Fruit fly (Drosophila melanogaster): ENCODE data around the gene CG4080.

The CG4080 gene

dm6 chr3L:9447239-9447777 lies 48.3 kb upstream of the CG4080 start:
- no peak for TF ChIP-seq CG3726 (GFP tag; IDR thresholded peaks at IDR 0.05)
- TF ChIP-seq bigmax (GFP tag; optimal IDR thresholded peaks at IDR 0.05), result no peak
- TF ChIP-seq CG2120 (GFP tag; optimal IDR thresholded peaks at IDR 0.05), result peak; percentile 30
- no peak for TF ChIP-seq CG34224 (GFP tag; IDR thresholded peaks at IDR 0.05; ENCODE audit: partially characterized antibody)
- peak; percentile 54; the same call in 1 of the 3 replicates for TF ChIP-seq CG6175 (GFP tag; IDR thresholded peaks at IDR 0.05)
- TF ChIP-seq CHES-1-like (GFP tag; optimal IDR thresholded peaks at IDR 0.05), result peak; percentile 18
- no peak for TF ChIP-seq CG4282 (GFP tag; optimal IDR thresholded peaks at IDR 0.05)
- TF ChIP-seq slp2 (GFP tag; optimal IDR thresholded peaks at IDR 0.05), result no peak
- TF ChIP-seq CG9609 (GFP tag; optimal IDR thresholded peaks at IDR 0.05), result no peak
- TF ChIP-seq zen (tag; optimal IDR thresholded peaks at IDR 0.05), result peak; percentile 73
- peak; percentile 89 for TF ChIP-seq mirr (GFP tag; optimal IDR thresholded peaks at IDR 0.05)
- TF ChIP-seq Ptx1 (GFP tag; IDR thresholded peaks at IDR 0.05), result no peak
- peak; percentile 6 for TF ChIP-seq Abd-B (GFP tag; optimal IDR thresholded peaks at IDR 0.05)
- TF ChIP-seq sisA (GFP tag; IDR thresholded peaks at IDR 0.05), result no peak
- no peak for TF ChIP-seq CG9797 (GFP tag; optimal IDR thresholded peaks at IDR 0.05)
- no peak for TF ChIP-seq CG30431 (GFP tag; optimal IDR thresholded peaks at IDR 0.05)
- no peak for TF ChIP-seq dmrt99B (tag; optimal IDR thresholded peaks at IDR 0.05)
- TF ChIP-seq dpn (GFP tag; optimal IDR thresholded peaks at IDR 0.05), result no peak
- no peak for TF ChIP-seq Asciz (GFP tag; optimal IDR thresholded peaks at IDR 0.05)
- TF ChIP-seq GATAe (GFP tag; conservative IDR thresholded peaks at IDR 0.05), result peak; percentile 79; the same call in 1 of the 2 replicates
- no peak for TF ChIP-seq CG12942 (GFP tag; optimal IDR thresholded peaks at IDR 0.05)
- TF ChIP-seq MESR4 (GFP tag; optimal IDR thresholded peaks at IDR 0.05), result peak; percentile 20
- TF ChIP-seq insv (GFP tag; optimal IDR thresholded peaks at IDR 0.05), result peak; percentile 97 to 100
- peak; percentile 12 for TF ChIP-seq Fer3 (tag; optimal IDR thresholded peaks at IDR 0.05)
- TF ChIP-seq Aef1 (GFP tag; IDR thresholded peaks at IDR 0.05), result peak; percentile 62; the same call in 2 of the 3 replicates
- no peak for TF ChIP-seq CG12104 (GFP tag; optimal IDR thresholded peaks at IDR 0.05)
- TF ChIP-seq CG10979 (tag; optimal IDR thresholded peaks at IDR 0.05), result no peak
- TF ChIP-seq yki (optimal IDR thresholded peaks at IDR 0.05), result no peak
- TF ChIP-seq CkIIα-i1 (GFP tag; IDR thresholded peaks at IDR 0.05), result no peak
- peak; percentile 22 for TF ChIP-seq cwo (GFP tag; optimal IDR thresholded peaks at IDR 0.05)
- TF ChIP-seq oc (tag; optimal IDR thresholded peaks at IDR 0.05), result no peak
- TF ChIP-seq CG11696 (GFP tag; IDR thresholded peaks at IDR 0.05), result no peak
- no peak for TF ChIP-seq CG7987 (GFP tag; optimal IDR thresholded peaks at IDR 0.05)
- peak; percentile 79 for TF ChIP-seq CG34376 (GFP tag; optimal IDR thresholded peaks at IDR 0.05)
- no peak for TF ChIP-seq NfI (GFP tag; optimal IDR thresholded peaks at IDR 0.05)
- TF ChIP-seq Kr (GFP tag; optimal IDR thresholded peaks at IDR 0.05), result peak; percentile 79
- TF ChIP-seq CG8281 (tag; optimal IDR thresholded peaks at IDR 0.05), result peak; percentile 48
- TF ChIP-seq rib (GFP tag; IDR thresholded peaks at IDR 0.05), result peak; percentile 23; the same call in 1 of the 2 replicates
- peak; percentile 4 for TF ChIP-seq YL-1 (GFP tag; optimal IDR thresholded peaks at IDR 0.05)
- no peak for TF ChIP-seq CG17385 (GFP tag; optimal IDR thresholded peaks at IDR 0.05)
- peak; percentile 73 for TF ChIP-seq sd (tag; optimal IDR thresholded peaks at IDR 0.05)
- TF ChIP-seq CG2116 (GFP tag; optimal IDR thresholded peaks at IDR 0.05), result no peak
- TF ChIP-seq cad (GFP tag; optimal IDR thresholded peaks at IDR 0.05), result peak; percentile 23
- no peak for TF ChIP-seq vnd (GFP tag; IDR thresholded peaks at IDR 0.05; ENCODE audit: partially characterized antibody)
- no peak for TF ChIP-seq CG2875 (GFP tag; optimal IDR thresholded peaks at IDR 0.05)
- no peak for TF ChIP-seq Adf1 (GFP tag; IDR thresholded peaks at IDR 0.05)
- 0 out of 3 replicates have a peak, but pooled peaks have one; percentile 8 for TF ChIP-seq CG2199 (GFP tag; IDR thresholded peaks at IDR 0.05)
- TF ChIP-seq CG13424 (tag; optimal IDR thresholded peaks at IDR 0.05), result no peak
- no peak for TF ChIP-seq CG10565 (GFP tag; optimal IDR thresholded peaks at IDR 0.05)
- peak; percentile 50 for TF ChIP-seq CG18599 (GFP tag; optimal IDR thresholded peaks at IDR 0.05)

Measured in whole organism, embryonic.